Fruit fly (Drosophila melanogaster) whole organism, embryonic: Measurements from ENCODE around the gene TyrRII.
A peak's percentile ranks its signal among the peaks of the same experiment; 100 is the strongest.

ENCODE experiments used
- BEAF-32 ChIP-seq: fragments of 200-800 bp; sonication (Bioruptor generic); optimal IDR thresholded peaks from 3 replicates; lab custom pipeline; 2017; ENCODE audit warnings: missing biosample characterization, missing genetic modification characterization, mild to moderate bottlenecking, moderate library complexity, missing genetic modification reagents
- Blimp-1 ChIP-seq: fragments of 200-800 bp; sonication (Bioruptor generic); optimal IDR thresholded peaks from 3 replicates; lab custom pipeline; 2018; ENCODE audit warnings: missing biosample characterization, missing genetic modification characterization, mild to moderate bottlenecking, moderate library complexity, missing genetic modification reagents
- CG10147 ChIP-seq: fragments of 200-800 bp; sonication (Bioruptor generic); optimal IDR thresholded peaks from 2 replicates; lab custom pipeline; 2019; ENCODE audit warnings: missing biosample characterization, mild to moderate bottlenecking, missing genetic modification characterization, moderate library complexity
- CG11398 ChIP-seq: fragments of 200-800 bp; sonication (Bioruptor generic); optimal IDR thresholded peaks from 2 replicates; lab custom pipeline; 2016; ENCODE audit warnings: missing biosample characterization, missing genetic modification characterization
- CG12659 ChIP-seq: fragments of 200-800 bp; sonication (Bioruptor generic); optimal IDR thresholded peaks from 3 replicates; lab custom pipeline; 2017; ENCODE audit warnings: mild to moderate bottlenecking, missing biosample characterization, missing genetic modification reagents, missing genetic modification characterization
- CG13287 ChIP-seq: fragments of 200-800 bp; sonication (Bioruptor generic); IDR thresholded peaks from 2 replicates; pipeline ENCODE4 v1.3.6; 2022; ENCODE audit warnings: missing biosample characterization, missing genetic modification characterization; ENCODE audit not compliant: partially characterized antibody
- CG15011 ChIP-seq: fragments of 200-800 bp; sonication (Bioruptor generic); optimal IDR thresholded peaks from 3 replicates; lab custom pipeline; 2018; ENCODE audit warnings: missing biosample characterization, mild to moderate bottlenecking, missing genetic modification characterization
- CG17912 ChIP-seq: fragments of 200-800 bp; sonication (Bioruptor generic); optimal IDR thresholded peaks from 2 replicates; lab custom pipeline; 2018; ENCODE audit warnings: missing biosample characterization, mild to moderate bottlenecking, missing genetic modification characterization
- CG4360 ChIP-seq: fragments of 200-800 bp; sonication (Bioruptor generic); IDR thresholded peaks from 2 replicates; pipeline ENCODE4 v1.3.6; 2022; ENCODE audit warnings: missing biosample characterization, missing genetic modification characterization
- CG4424 ChIP-seq: fragments of 200-800 bp; sonication (Bioruptor generic); optimal IDR thresholded peaks from 3 replicates; lab custom pipeline; 2016; ENCODE audit warnings: missing biosample characterization, missing genetic modification characterization
- CG6175 ChIP-seq: fragments of 200-800 bp; sonication (Bioruptor generic); IDR thresholded peaks from 3 replicates; pipeline ENCODE4 v1.3.6; 2022; ENCODE audit warnings: missing biosample characterization, missing genetic modification characterization
- CG7372 ChIP-seq: fragments of 200-800 bp; sonication (Bioruptor generic); IDR thresholded peaks from 2 replicates; pipeline ENCODE4 v1.3.6; 2022; ENCODE audit warnings: missing biosample characterization, missing genetic modification characterization
- CG8290 ChIP-seq, 3 experiments: fragments of 200-800 bp; sonication (Bioruptor generic); optimal IDR thresholded peaks; 2 replicates each; lab custom pipeline; 2016 to 2019; ENCODE audit warnings: missing biosample characterization in 3 of 3, missing genetic modification characterization in 3 of 3, mild to moderate bottlenecking in 2 of 3, moderate library complexity in 1 of 3
- CG8388 ChIP-seq: fragments of 200-800 bp; sonication (Bioruptor generic); optimal IDR thresholded peaks from 2 replicates; lab custom pipeline; 2019; ENCODE audit warnings: missing biosample characterization, mild to moderate bottlenecking, missing genetic modification characterization, moderate library complexity
- Dbx ChIP-seq: fragments of 200-800 bp; sonication (Bioruptor generic); IDR thresholded peaks from 3 replicates; pipeline ENCODE4 v1.3.6; 2022; ENCODE audit warnings: missing biosample characterization, missing genetic modification characterization
- Dref ChIP-seq: fragments of 200-800 bp; sonication (Bioruptor generic); IDR thresholded peaks from 2 replicates; pipeline ENCODE4 v1.3.6; 2022; ENCODE audit warnings: missing biosample characterization, missing genetic modification characterization
- ERR ChIP-seq: fragments of 200-800 bp; sonication (Bioruptor generic); optimal IDR thresholded peaks from 2 replicates; lab custom pipeline; 2016; ENCODE audit warnings: missing biosample characterization, missing genetic modification characterization
- Gug ChIP-seq: fragments of 200-800 bp; sonication (Bioruptor generic); IDR thresholded peaks from 4 replicates; pipeline ENCODE4 v1.3.6; 2022; ENCODE audit warnings: missing biosample characterization, missing genetic modification characterization
- HHEX ChIP-seq: fragments of 200-800 bp; sonication (Bioruptor generic); optimal IDR thresholded peaks from 3 replicates; lab custom pipeline; 2017; ENCODE audit warnings: missing biosample characterization, mild to moderate bottlenecking, missing genetic modification characterization, missing genetic modification reagents
- HLH4C ChIP-seq: fragments of 200-800 bp; sonication (Bioruptor generic); IDR thresholded peaks from 3 replicates; pipeline ENCODE4 v1.3.6; 2022; ENCODE audit warnings: missing biosample characterization, missing genetic modification characterization; ENCODE audit not compliant: partially characterized antibody
- Hey ChIP-seq: fragments of 200-800 bp; sonication (Bioruptor generic); optimal IDR thresholded peaks from 3 replicates; lab custom pipeline; 2018; ENCODE audit warnings: missing biosample characterization, mild to moderate bottlenecking, missing genetic modification characterization
- MTF-1 ChIP-seq: fragments of 200-800 bp; sonication (Bioruptor generic); optimal IDR thresholded peaks from 2 replicates; lab custom pipeline; 2018; ENCODE audit warnings: missing biosample characterization, mild to moderate bottlenecking, missing genetic modification characterization, borderline replicate concordance
- Poxn ChIP-seq: fragments of 200-800 bp; sonication (Bioruptor generic); IDR thresholded peaks from 2 replicates; pipeline ENCODE4 v1.3.6; 2022; ENCODE audit warnings: missing biosample characterization, missing genetic modification characterization
- Ptx1 ChIP-seq: fragments of 200-800 bp; sonication (Bioruptor generic); IDR thresholded peaks from 2 replicates; pipeline ENCODE4 v1.3.6; 2022; ENCODE audit warnings: missing biosample characterization, missing genetic modification characterization
- Rx ChIP-seq: fragments of 200-800 bp; sonication (Bioruptor generic); IDR thresholded peaks from 2 replicates; pipeline ENCODE4 v1.3.6; 2022; ENCODE audit warnings: missing biosample characterization, missing genetic modification characterization
- Stat92E ChIP-seq, 3 experiments: fragments of >200 bp in 2 of 3; fragments of 200-800 bp in 1 of 3; sonication (Bioruptor generic) in 1 of 3; optimal IDR thresholded peaks; 2 replicates each; lab custom pipeline; 2017 to 2019; ENCODE audit warnings: missing biosample characterization in 3 of 3, missing genetic modification characterization in 3 of 3, mild to moderate bottlenecking in 1 of 3, moderate library complexity in 1 of 3
- Taf1 ChIP-seq: fragments of 200-800 bp; sonication (Bioruptor generic); IDR thresholded peaks from 2 replicates; pipeline ENCODE4 v1.3.6; 2022; ENCODE audit warnings: missing biosample characterization, missing genetic modification characterization
- amos ChIP-seq: fragments of 200-800 bp; sonication (Bioruptor generic); IDR thresholded peaks from 2 replicates; pipeline ENCODE4 v1.3.6; 2022; ENCODE audit warnings: missing biosample characterization, missing genetic modification characterization; ENCODE audit not compliant: partially characterized antibody
- cg ChIP-seq: fragments of 200-800 bp; sonication (Bioruptor generic); optimal IDR thresholded peaks from 3 replicates; lab custom pipeline; 2019; ENCODE audit warnings: missing biosample characterization, mild to moderate bottlenecking, missing genetic modification characterization, moderate library complexity
- chinmo ChIP-seq: fragments of 200-800 bp; sonication (Bioruptor generic); IDR thresholded peaks from 4 replicates; pipeline ENCODE4 v1.3.6; 2022; ENCODE audit warnings: missing biosample characterization, missing genetic modification characterization; ENCODE audit not compliant: partially characterized antibody
- chm ChIP-seq: fragments of 200-800 bp; sonication (Bioruptor generic); IDR thresholded peaks from 2 replicates; pipeline ENCODE4 v1.3.6; 2022; ENCODE audit warnings: missing biosample characterization, missing genetic modification characterization
- crol ChIP-seq: fragments of 200-800 bp; sonication (Bioruptor generic); IDR thresholded peaks from 2 replicates; pipeline ENCODE4 v1.3.6; 2022; ENCODE audit warnings: missing biosample characterization, missing genetic modification characterization
- fru ChIP-seq: fragments of >200 bp; optimal IDR thresholded peaks from 2 replicates; lab custom pipeline; 2017
- grn ChIP-seq: fragments of 200-800 bp; sonication (Bioruptor generic); optimal IDR thresholded peaks from 3 replicates; lab custom pipeline; 2017; ENCODE audit warnings: missing biosample characterization, missing genetic modification characterization
- gsb ChIP-seq: fragments of 200-800 bp; sonication (Bioruptor generic); IDR thresholded peaks from 2 replicates; pipeline ENCODE4 v1.3.6; 2022; ENCODE audit warnings: missing biosample characterization, missing genetic modification characterization
- gt ChIP-seq: fragments of 200-800 bp; sonication (Bioruptor generic); IDR thresholded peaks from 2 replicates; pipeline ENCODE4 v1.3.6; 2022; ENCODE audit warnings: missing biosample characterization, missing genetic modification characterization
- mirr ChIP-seq: fragments of 200-800 bp; sonication (Bioruptor generic); optimal IDR thresholded peaks from 3 replicates; lab custom pipeline; 2018; ENCODE audit warnings: missing biosample characterization, mild to moderate bottlenecking, missing genetic modification characterization
- nom ChIP-seq: fragments of 200-800 bp; sonication (Bioruptor generic); optimal IDR thresholded peaks from 2 replicates; lab custom pipeline; 2017; ENCODE audit warnings: missing biosample characterization, missing genetic modification characterization, mild to moderate bottlenecking, moderate library complexity, missing genetic modification reagents
- sd ChIP-seq: fragments of 200-800 bp; sonication (Bioruptor generic); optimal IDR thresholded peaks from 3 replicates; lab custom pipeline; 2018; ENCODE audit warnings: missing biosample characterization, mild to moderate bottlenecking, missing genetic modification characterization, moderate library complexity
- sr ChIP-seq: fragments of 200-800 bp; sonication (Bioruptor generic); IDR thresholded peaks from 3 replicates; pipeline ENCODE4 v1.3.6; 2022; ENCODE audit warnings: missing biosample characterization, missing genetic modification characterization
- trem ChIP-seq: fragments of 200-800 bp; optimal IDR thresholded peaks from 3 replicates; lab custom pipeline; 2019; ENCODE audit warnings: missing biosample characterization, mild to moderate bottlenecking, missing genetic modification characterization, moderate library complexity
- zfh1 ChIP-seq: fragments of 200-800 bp; sonication (Bioruptor generic); IDR thresholded peaks from 3 replicates; pipeline ENCODE4 v1.3.6; 2022; ENCODE audit warnings: missing biosample characterization, missing genetic modification characterization

Gene TyrRII

dm6 chr3R:17699891-17700487, 36.4 kb upstream of the TyrRII start (continued):
- TF ChIP-seq sr (GFP tag; lab: Robert Waterston, UW) = 0 out of 3 replicates have a peak, but pooled peaks have one; percentile 7
- TF ChIP-seq Dref = 0 out of 2 replicates have a peak, but pooled peaks have one; percentile 34
- TF ChIP-seq Ptx1 (GFP tag; lab: Robert Waterston, UW) = no peak
- TF ChIP-seq amos (GFP tag; lab: Robert Waterston, UW) = peak; percentile 21; the same call in 1 of the 2 replicates
- TF ChIP-seq CG7372 (GFP tag; lab: Robert Waterston, UW) = no peak
- TF ChIP-seq CG13287 (GFP tag; lab: Robert Waterston, UW) = peak; percentile 13
- TF ChIP-seq CG17912 (GFP tag; lab: Kevin White, UChicago) = no peak
- TF ChIP-seq CG4424 (GFP tag; lab: Kevin White, UChicago) = no peak
- TF ChIP-seq Dbx (GFP tag; lab: Robert Waterston, UW) = no peak
- TF ChIP-seq CG10147 (GFP tag; lab: Kevin White, UChicago) = no peak
- TF ChIP-seq ERR = peak; percentile 34
- TF ChIP-seq mirr (GFP tag; lab: Kevin White, UChicago) = peak; percentile 40
- TF ChIP-seq CG8290 (GFP tag; optimal IDR thresholded peaks at IDR 0.05; lab: Kevin White, UChicago) = no peak
- no peak for TF ChIP-seq CG8290 (tag; optimal IDR thresholded peaks at IDR 0.05; lab: Kevin White, UChicago)
- TF ChIP-seq MTF-1 (GFP tag; lab: Kevin White, UChicago) = no peak
- TF ChIP-seq gsb (GFP tag; lab: Robert Waterston, UW) = no peak
- no peak for TF ChIP-seq Stat92E (GFP tag; optimal IDR thresholded peaks at IDR 0.05; lab: Kevin White, UChicago)
- no peak for TF ChIP-seq CG12659 (GFP tag; lab: Kevin White, UChicago)
- peak; percentile 95; the same call in 1 of the 4 replicates for TF ChIP-seq Gug (GFP tag; lab: Robert Waterston, UW)
- peak; percentile 62; the same call in 1 of the 3 replicates for TF ChIP-seq CG6175 (GFP tag; lab: Robert Waterston, UW)
- TF ChIP-seq crol = peak; percentile 88
- TF ChIP-seq HLH4C = 0 out of 3 replicates have a peak, but pooled peaks have one; percentile 10
- TF ChIP-seq Taf1 (GFP tag; lab: Robert Waterston, UW) = no peak
- peak; percentile 85; the same call in 1 of the 2 replicates for TF ChIP-seq chm (GFP tag; lab: Robert Waterston, UW)
- TF ChIP-seq CG8388 (GFP tag; lab: Kevin White, UChicago) = no peak
- TF ChIP-seq fru (lab: Kevin White, UChicago) = no peak
- TF ChIP-seq gt (GFP tag; lab: Robert Waterston, UW) = no peak
- no peak for TF ChIP-seq BEAF-32
- no peak for TF ChIP-seq Blimp-1 (GFP tag; lab: Kevin White, UChicago)
- TF ChIP-seq cg (GFP tag; lab: Kevin White, UChicago) = peak; percentile 74
- TF ChIP-seq trem (tag; lab: Kevin White, UChicago) = no peak
- TF ChIP-seq HHEX = no peak
- TF ChIP-seq Poxn (GFP tag; lab: Robert Waterston, UW) = no peak
- TF ChIP-seq sd = peak; percentile 73
- no peak for TF ChIP-seq grn (GFP tag; lab: Kevin White, UChicago)
- no peak for TF ChIP-seq Rx (GFP tag; lab: Robert Waterston, UW)
- no peak for TF ChIP-seq zfh1 (GFP tag; lab: Robert Waterston, UW)
- peak; percentile 84 for TF ChIP-seq chinmo (GFP tag; lab: Robert Waterston, UW)
- TF ChIP-seq CG15011 (GFP tag; lab: Kevin White, UChicago) = no peak
- no peak for TF ChIP-seq nom (GFP tag; lab: Kevin White, UChicago)
- peak; percentile 74; the same call in 1 of the 2 replicates for TF ChIP-seq CG4360 (GFP tag; lab: Robert Waterston, UW)
- peak; percentile 46 for TF ChIP-seq Hey
- no peak for TF ChIP-seq CG11398 (GFP tag; lab: Kevin White, UChicago)
- TF ChIP-seq, all 482 proteins: peak for 19
